Fruit fly (Drosophila melanogaster): ENCODE measurements around the gene Edc3.

Gene Edc3

DNA sequence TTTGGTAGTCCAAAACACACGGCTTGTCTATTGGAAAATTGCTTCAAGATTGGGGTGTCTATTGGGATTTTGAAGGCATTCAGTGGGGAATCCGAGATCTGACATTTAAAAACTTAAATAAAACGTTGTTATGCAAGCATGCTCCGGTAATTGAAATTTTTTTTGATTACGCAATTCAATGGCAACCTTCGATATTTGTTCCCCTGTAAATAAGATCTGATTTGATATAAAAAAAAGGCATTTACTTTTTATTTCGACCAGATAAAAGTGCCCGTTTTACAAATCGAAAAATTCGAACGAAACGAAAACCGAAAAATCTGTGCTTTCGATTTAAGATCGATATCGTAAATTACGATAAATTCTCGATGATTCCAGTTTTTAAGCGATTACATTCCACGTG is 50.8 kb downstream of the Edc3 start, which contains the start of the genes CG13733 and qjt:
Gene CG13733 (minus strand): TSS at position 101 of the 400 bp plus-strand sequence.
Gene qjt (plus strand): TSS at position 271 of the 400 bp plus-strand sequence.
- TF ChIP-seq Hr78 (GFP tag; optimal IDR thresholded peaks at IDR 0.05), result no peak

DNA sequence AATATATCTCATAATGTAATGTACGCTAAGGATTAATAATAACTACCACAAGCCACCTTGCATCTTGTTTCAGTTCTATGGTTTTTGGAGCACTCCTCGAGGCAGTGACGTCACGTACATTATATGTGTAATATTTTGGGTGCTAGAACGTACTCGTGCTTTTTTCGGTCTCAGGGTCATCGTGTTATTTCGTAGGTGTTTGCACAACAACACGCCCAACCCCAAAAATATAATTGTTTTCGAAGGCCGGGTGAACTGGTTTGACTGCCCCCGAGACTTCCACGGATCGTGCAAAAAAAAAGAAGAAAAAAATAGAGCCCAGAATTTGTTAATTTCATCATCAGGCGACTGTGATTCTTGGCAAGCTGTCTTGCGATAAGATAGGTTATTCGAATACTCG is 53.2 kb downstream of the Edc3 start:
- TF ChIP-seq woc (GFP tag; optimal IDR thresholded peaks at IDR 0.05) (no peak), Hnf4 (GFP tag; optimal IDR thresholded peaks at IDR 0.05) (no peak), Dfd (GFP tag; optimal IDR thresholded peaks at IDR 0.05) (no peak), rgr (GFP tag; optimal IDR thresholded peaks at IDR 0.05) (no peak), OdsH (GFP tag; optimal IDR thresholded peaks at IDR 0.05) (no peak), h (GFP tag; optimal IDR thresholded peaks at IDR 0.05) (no peak), foxo (GFP tag; optimal IDR thresholded peaks at IDR 0.05) (no peak), brk (GFP tag; optimal IDR thresholded peaks at IDR 0.05) (no peak), jim (GFP tag; optimal IDR thresholded peaks at IDR 0.05) (no peak), sv (GFP tag; optimal IDR thresholded peaks at IDR 0.05) (no peak), GATAd (GFP tag; optimal IDR thresholded peaks at IDR 0.05) (no peak), Hr83 (GFP tag; optimal IDR thresholded peaks at IDR 0.05; ENCODE audit: poor library complexity, severe bottlenecking) (no peak), pan (optimal IDR thresholded peaks at IDR 0.05) (no peak)

DNA sequence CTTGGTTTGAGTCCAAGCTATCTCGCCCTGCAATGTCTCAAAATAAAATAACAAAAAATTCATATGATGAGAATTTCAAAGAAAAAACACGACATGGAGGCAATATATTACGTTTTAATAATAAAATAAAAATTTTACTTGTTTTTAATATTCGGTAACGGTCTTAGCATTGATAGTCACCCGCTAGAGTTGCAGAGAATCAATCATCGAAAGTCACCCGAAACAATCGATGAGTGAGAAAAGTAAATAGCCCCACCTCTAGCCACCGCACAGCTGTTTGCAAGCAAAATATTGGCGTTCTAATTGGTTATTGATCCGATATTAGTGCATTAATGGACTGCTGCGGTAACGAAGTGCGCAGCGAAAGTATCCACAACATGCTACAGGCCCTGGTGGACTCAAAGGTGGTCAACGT is 53.7 kb downstream of the Edc3 start, which contains the start of gene CG34250:
Gene CG34250 (plus strand): TSS at position 244 of the 415 bp plus-strand sequence.
- TF ChIP-seq Dif (GFP tag; optimal IDR thresholded peaks at IDR 0.05; ENCODE audit: partially characterized antibody) (no peak), rgr (GFP tag; optimal IDR thresholded peaks at IDR 0.05) (peak; percentile 37), Hr83 (GFP tag; optimal IDR thresholded peaks at IDR 0.05; ENCODE audit: poor library complexity, severe bottlenecking) (peak; percentile 13), dmrt93B (GFP tag; optimal IDR thresholded peaks at IDR 0.05) (no peak), sage (GFP tag; optimal IDR thresholded peaks at IDR 0.05) (peak; percentile 50), Myc (optimal IDR thresholded peaks at IDR 0.05) (peak; percentile 11), fru (GFP tag; optimal IDR thresholded peaks at IDR 0.05) (peak; percentile 24), OdsH (GFP tag; optimal IDR thresholded peaks at IDR 0.05) (peak; percentile 30), foxo (GFP tag; optimal IDR thresholded peaks at IDR 0.05) (peak in 1 of 2 experiments; percentile 52), brk (GFP tag; optimal IDR thresholded peaks at IDR 0.05) (peak; percentile 72), Sp1 (GFP tag; optimal IDR thresholded peaks at IDR 0.05) (peak; percentile 19), Rel (GFP tag; optimal IDR thresholded peaks at IDR 0.05) (no peak), Rel (tag; optimal IDR thresholded peaks at IDR 0.05) (peak; percentile 7), tai (GFP tag; optimal IDR thresholded peaks at IDR 0.05) (peak; percentile 64), HLH106 (tag; optimal IDR thresholded peaks at IDR 0.05) (peak; percentile 40), h (GFP tag; optimal IDR thresholded peaks at IDR 0.05) (peak; percentile 62), psq (GFP tag; optimal IDR thresholded peaks at IDR 0.05) (peak; percentile 29), Mio (GFP tag; optimal IDR thresholded peaks at IDR 0.05) (no peak), sv (GFP tag; optimal IDR thresholded peaks at IDR 0.05) (no peak), Hr78 (GFP tag; optimal IDR thresholded peaks at IDR 0.05) (no peak), br (GFP tag; optimal IDR thresholded peaks at IDR 0.05) (peak; percentile 14), ey (GFP tag; optimal IDR thresholded peaks at IDR 0.05) (peak; percentile 4), Abd-B (GFP tag; optimal IDR thresholded peaks at IDR 0.05) (no peak), dsf (GFP tag; optimal IDR thresholded peaks at IDR 0.05; ENCODE audit: borderline replicate concordance) (peak; percentile 67), CG9705 (GFP tag; optimal IDR thresholded peaks at IDR 0.05) (no peak), Hnf4 (GFP tag; optimal IDR thresholded peaks at IDR 0.05) (peak; percentile 59), Jra (GFP tag; optimal IDR thresholded peaks at IDR 0.05) (peak; percentile 68), woc (GFP tag; optimal IDR thresholded peaks at IDR 0.05) (no peak), CrebA (GFP tag; optimal IDR thresholded peaks at IDR 0.05; ENCODE audit: borderline replicate concordance) (no peak)

Data from whole organism, wandering third instar larva.